Worm (Caenorhabditis elegans) whole organism, L4 larva: ENCODE results near the gene ZK637.4.

Experiments used
- D1046.2 ChIP-seq: fragments of 200-800 bp; sonication (Bioruptor generic); IDR thresholded peaks from 2 replicates; pipeline ENCODE4 v1.3.6; 2022; ENCODE audit warnings: missing genetic modification characterization, missing compliant biosample characterization
- F37D6.2 ChIP-seq: sonication (generic microtip); optimal IDR thresholded peaks from 2 replicates; lab custom pipeline; 2016; ENCODE audit warnings: mild to moderate bottlenecking, missing genetic modification characterization, missing compliant biosample characterization
- T20F7.1 ChIP-seq: fragments of 200-800 bp; sonication (Bioruptor generic); optimal IDR thresholded peaks from 2 replicates; lab custom pipeline; 2018; ENCODE audit warnings: mild to moderate bottlenecking, missing genetic modification characterization, missing compliant biosample characterization
- T26A8.4 ChIP-seq: fragments of 200-800 bp; sonication (Bioruptor generic); IDR thresholded peaks from 2 replicates; pipeline ENCODE4 v1.3.6; 2022; ENCODE audit warnings: missing genetic modification characterization, missing compliant biosample characterization
- Y5F2A.4 ChIP-seq: fragments of 200-800 bp; sonication (Bioruptor generic); optimal IDR thresholded peaks from 2 replicates; lab custom pipeline; 2018; ENCODE audit warnings: mild to moderate bottlenecking, missing genetic modification characterization, missing compliant biosample characterization
- Y75B8A.6 ChIP-seq: fragments of 200-800 bp; sonication (Bioruptor generic); IDR thresholded peaks from 2 replicates; pipeline ENCODE4 v1.3.6; 2022; ENCODE audit warnings: missing genetic modification reagents, missing genetic modification characterization, missing compliant biosample characterization
- ZK337.2 ChIP-seq: fragments of 200-800 bp; sonication (Bioruptor generic); IDR thresholded peaks from 2 replicates; pipeline ENCODE4 v1.3.6; 2022; ENCODE audit warnings: missing genetic modification reagents, missing genetic modification characterization, missing compliant biosample characterization
- attf-4 ChIP-seq: sonication (generic microtip); optimal IDR thresholded peaks from 3 replicates; lab custom pipeline; 2017; ENCODE audit warnings: missing biosample characterization, missing genetic modification characterization
- ceh-32 ChIP-seq: sonication (generic microtip); optimal IDR thresholded peaks from 2 replicates; lab custom pipeline; 2016; ENCODE audit warnings: mild to moderate bottlenecking, missing genetic modification characterization, missing compliant biosample characterization; ENCODE audit not compliant: poor library complexity
- ceh-62 ChIP-seq: sonication (generic microtip); optimal IDR thresholded peaks from 2 replicates; lab custom pipeline; 2017; ENCODE audit warnings: missing biosample characterization, missing genetic modification characterization
- ceh-82 ChIP-seq: sonication (generic microtip); optimal IDR thresholded peaks from 2 replicates; lab custom pipeline; 2017; ENCODE audit warnings: missing biosample characterization, missing genetic modification characterization
- cey-2 ChIP-seq: sonication (generic microtip); optimal IDR thresholded peaks from 3 replicates; lab custom pipeline; 2017; ENCODE audit warnings: missing genetic modification characterization, mild to moderate bottlenecking, missing compliant biosample characterization, antibody characterized with exemption, borderline replicate concordance; ENCODE audit not compliant: insufficient read depth
- daf-16 ChIP-seq, 3 experiments: sonication (generic microtip); optimal IDR thresholded peaks; 2 replicates each; lab custom pipeline; 2016 to 2017; ENCODE audit warnings: missing genetic modification characterization in 3 of 3, missing genetic modification reagents in 3 of 3, mild to moderate bottlenecking in 2 of 3, missing compliant biosample characterization in 2 of 3, missing biosample characterization in 1 of 3, moderate library complexity in 1 of 3
- daf-19 ChIP-seq: fragments of 200-800 bp; sonication (Bioruptor generic); conservative IDR thresholded peaks from 2 replicates; pipeline ENCODE4 v1.3.6; 2022; ENCODE audit warnings: missing genetic modification characterization, missing compliant biosample characterization
- dmd-9 ChIP-seq: fragments of 200-800 bp; sonication (Bioruptor generic); IDR thresholded peaks from 2 replicates; pipeline ENCODE4 v1.3.6; 2022; ENCODE audit warnings: missing genetic modification reagents, missing genetic modification characterization, missing compliant biosample characterization
- dpl-1 ChIP-seq: fragments of 150-350 bp; optimal IDR thresholded peaks from 2 replicates; lab custom pipeline; 2014; ENCODE audit warnings: missing biosample characterization, missing genetic modification reagents, missing genetic modification characterization
- egl-27 ChIP-seq: sonication (generic microtip); optimal IDR thresholded peaks from 3 replicates; lab custom pipeline; 2017; ENCODE audit warnings: missing biosample characterization, missing genetic modification reagents, missing genetic modification characterization
- fkh-10 ChIP-seq: fragments of 150-350 bp; optimal IDR thresholded peaks from 2 replicates; lab custom pipeline; 2014; ENCODE audit warnings: missing biosample characterization, missing genetic modification reagents, missing genetic modification characterization
- hif-1 ChIP-seq, 2 experiments: sonication (generic microtip); optimal IDR thresholded peaks; 2 replicates each; lab custom pipeline; 2016 to 2017; ENCODE audit warnings: missing compliant biosample characterization in 2 of 2, missing genetic modification characterization in 2 of 2, missing genetic modification reagents in 2 of 2, missing genotype in 2 of 2, mild to moderate bottlenecking in 1 of 2
- hmg-1.1 ChIP-seq: fragments of 200-800 bp; sonication (Bioruptor generic); IDR thresholded peaks from 2 replicates; pipeline ENCODE4 v1.3.6; 2022; ENCODE audit warnings: missing genetic modification reagents, missing genetic modification characterization, missing compliant biosample characterization
- lin-1 ChIP-seq: fragments of 200-800 bp; sonication (Bioruptor generic); IDR thresholded peaks from 2 replicates; pipeline ENCODE4 v1.3.6; 2022; ENCODE audit warnings: missing genetic modification reagents, missing genetic modification characterization, missing compliant biosample characterization
- lin-15B ChIP-seq: fragments of 150-350 bp; sonication (generic microtip); optimal IDR thresholded peaks from 3 replicates; lab custom pipeline; 2014; ENCODE audit warnings: missing biosample characterization, missing genetic modification characterization
- lin-29 ChIP-seq: fragments of 200-800 bp; sonication (Bioruptor generic); IDR thresholded peaks from 2 replicates; pipeline ENCODE4 v1.3.6; 2022; ENCODE audit warnings: missing genetic modification reagents, missing genetic modification characterization, missing compliant biosample characterization
- lin-38 ChIP-seq: fragments of 200-800 bp; sonication (Bioruptor generic); IDR thresholded peaks from 2 replicates; pipeline ENCODE4 v1.3.6; 2022; ENCODE audit warnings: missing genetic modification reagents, missing genetic modification characterization, missing compliant biosample characterization
- lir-3 ChIP-seq: sonication (generic microtip); optimal IDR thresholded peaks from 2 replicates; lab custom pipeline; 2016; ENCODE audit warnings: mild to moderate bottlenecking, missing genetic modification characterization, missing compliant biosample characterization
- madf-5 ChIP-seq, 2 experiments: fragments of 200-800 bp; sonication (Bioruptor generic); IDR thresholded peaks; 2 replicates each; pipeline ENCODE4 v1.3.6; 2022; ENCODE audit warnings: missing compliant biosample characterization in 2 of 2, missing genetic modification characterization in 2 of 2
- madf-9 ChIP-seq: fragments of 200-800 bp; sonication (Bioruptor generic); conservative IDR thresholded peaks from 2 replicates; pipeline ENCODE4 v1.3.6; 2022; ENCODE audit warnings: missing genetic modification reagents, missing genetic modification characterization, missing compliant biosample characterization
- mdt-29 ChIP-seq: fragments of 200-800 bp; sonication (Bioruptor generic); IDR thresholded peaks from 2 replicates; pipeline ENCODE4 v1.3.6; 2022; ENCODE audit warnings: missing genetic modification reagents, missing genetic modification characterization, missing compliant biosample characterization
- mxl-3 ChIP-seq: fragments of 200-800 bp; sonication (Bioruptor generic); optimal IDR thresholded peaks from 2 replicates; lab custom pipeline; 2018; ENCODE audit warnings: mild to moderate bottlenecking, missing genetic modification characterization, missing compliant biosample characterization
- nhr-10 ChIP-seq: fragments of 150-350 bp; optimal IDR thresholded peaks from 2 replicates; lab custom pipeline; 2014; ENCODE audit warnings: missing biosample characterization, missing genetic modification characterization
- nhr-111 ChIP-seq: fragments of 200-800 bp; sonication (Bioruptor generic); optimal IDR thresholded peaks from 2 replicates; lab custom pipeline; 2018; ENCODE audit warnings: mild to moderate bottlenecking, missing genetic modification characterization, missing compliant biosample characterization
- nhr-237 ChIP-seq: sonication (generic microtip); optimal IDR thresholded peaks from 2 replicates; lab custom pipeline; 2017; ENCODE audit warnings: missing biosample characterization, missing genetic modification characterization
- nhr-25 ChIP-seq: sonication (generic microtip); optimal IDR thresholded peaks from 2 replicates; lab custom pipeline; 2017; ENCODE audit warnings: missing genetic modification characterization, mild to moderate bottlenecking, missing compliant biosample characterization, antibody characterized with exemption, moderate library complexity, borderline replicate concordance; ENCODE audit not compliant: insufficient read depth
- nhr-41 ChIP-seq: fragments of 200-800 bp; sonication (Bioruptor generic); IDR thresholded peaks from 2 replicates; pipeline ENCODE4 v1.3.6; 2022; ENCODE audit warnings: missing genetic modification reagents, missing genetic modification characterization, missing compliant biosample characterization
- nhr-6 ChIP-seq: fragments of 150-350 bp; optimal IDR thresholded peaks from 2 replicates; lab custom pipeline; 2014; ENCODE audit warnings: missing biosample characterization, missing genetic modification characterization
- nhr-77 ChIP-seq: fragments of 150-350 bp; optimal IDR thresholded peaks from 2 replicates; lab custom pipeline; 2014; ENCODE audit warnings: missing biosample characterization, missing genetic modification characterization
- php-3 ChIP-seq: fragments of 200-800 bp; sonication (Bioruptor generic); IDR thresholded peaks from 2 replicates; pipeline ENCODE4 v1.3.6; 2022; ENCODE audit warnings: missing genetic modification reagents, missing genetic modification characterization, missing compliant biosample characterization
- sdz-12 ChIP-seq: fragments of 200-800 bp; sonication (Bioruptor generic); optimal IDR thresholded peaks from 2 replicates; lab custom pipeline; 2018; ENCODE audit warnings: mild to moderate bottlenecking, missing genetic modification characterization, missing compliant biosample characterization
- skn-1 ChIP-seq: fragments of 150-350 bp; optimal IDR thresholded peaks from 2 replicates; lab custom pipeline; 2014; ENCODE audit warnings: missing biosample characterization, missing genetic modification characterization
- snpc-1.2 ChIP-seq: fragments of 200-800 bp; sonication (Bioruptor generic); IDR thresholded peaks from 2 replicates; pipeline ENCODE4 v1.3.6; 2022; ENCODE audit warnings: missing genetic modification reagents, missing genetic modification characterization, missing compliant biosample characterization
- spr-3 ChIP-seq: fragments of 200-800 bp; sonication (Bioruptor generic); optimal IDR thresholded peaks from 2 replicates; lab custom pipeline; 2018; ENCODE audit warnings: mild to moderate bottlenecking, missing genetic modification characterization, missing compliant biosample characterization
- tag-97 ChIP-seq: fragments of 200-800 bp; sonication (Bioruptor generic); IDR thresholded peaks from 2 replicates; pipeline ENCODE4 v1.3.6; 2022; ENCODE audit warnings: missing genetic modification characterization, missing compliant biosample characterization
- tra-1 ChIP-seq: fragments of 200-800 bp; sonication (Bioruptor generic); IDR thresholded peaks from 2 replicates; pipeline ENCODE4 v1.3.6; 2022; ENCODE audit warnings: missing genetic modification reagents, missing genetic modification characterization, missing compliant biosample characterization
- unc-130 ChIP-seq: sonication (generic microtip); optimal IDR thresholded peaks from 2 replicates; lab custom pipeline; 2016; ENCODE audit warnings: missing genetic modification reagents, missing genetic modification characterization, missing compliant biosample characterization
- unc-62 ChIP-seq, 3 experiments: fragments of 150-350 bp in 1 of 3; sonication (generic microtip); optimal IDR thresholded peaks in 2 of 3; peaks in 1 of 3; 1 replicate in 1 of 3; 2 replicates in 2 of 3; lab custom pipeline; 2014 to 2017; ENCODE audit warnings: missing biosample characterization in 3 of 3, missing genetic modification characterization in 3 of 3, missing genetic modification reagents in 3 of 3, missing genotype in 1 of 3
- ztf-11 ChIP-seq: fragments of 150-350 bp; optimal IDR thresholded peaks from 2 replicates; lab custom pipeline; 2014; ENCODE audit warnings: missing biosample characterization, missing genetic modification characterization

ZK637.4 gene

DNA sequence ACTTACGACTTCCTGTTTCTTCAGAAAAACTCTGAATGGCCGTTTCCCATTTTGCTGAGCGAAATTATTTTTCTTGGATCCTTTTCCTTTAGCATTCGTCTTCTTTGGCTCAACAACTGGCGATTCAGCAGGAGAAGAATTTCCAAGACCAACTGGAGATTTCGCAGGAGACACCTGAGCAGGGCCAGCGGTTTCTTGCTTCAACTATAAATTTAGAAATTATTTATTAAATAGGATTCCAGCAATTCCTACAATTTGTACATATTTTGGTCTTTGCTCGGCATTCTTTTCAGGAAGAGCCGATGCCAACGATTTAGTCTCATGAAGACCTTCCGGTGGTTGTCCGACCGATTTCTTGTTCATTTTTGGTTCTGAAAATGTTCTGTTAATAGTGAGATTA, 44.1 kb upstream of the ZK637.4 start, which contains the start of gene F44E2.8:
Gene F44E2.8, minus strand, starts transcription at position 371 of the 400 bp plus-strand sequence.
- TF ChIP-seq Y75B8A.6 (no peak), lin-38 (GFP tag; lab: Robert Waterston, UW) (peak; percentile 52), daf-16 (GFP tag; optimal IDR thresholded peaks at IDR 0.05; lab: Kevin White, UChicago) (no peak), daf-16 (tag; optimal IDR thresholded peaks at IDR 0.05; lab: Kevin White, UChicago) (peak; percentile 8), T26A8.4 (GFP tag; lab: Robert Waterston, UW) (0 out of 2 replicates have a peak, but pooled peaks have one; percentile 29), sdz-12 (no peak), unc-62 (GFP tag; optimal IDR thresholded peaks at IDR 0.05 in 1 of 2; lab: Kevin White, UChicago) (peak in 1 of 2 experiments; percentile 23), unc-62 (tag; optimal IDR thresholded peaks at IDR 0.05; lab: Kevin White, UChicago) (no peak)

DNA sequence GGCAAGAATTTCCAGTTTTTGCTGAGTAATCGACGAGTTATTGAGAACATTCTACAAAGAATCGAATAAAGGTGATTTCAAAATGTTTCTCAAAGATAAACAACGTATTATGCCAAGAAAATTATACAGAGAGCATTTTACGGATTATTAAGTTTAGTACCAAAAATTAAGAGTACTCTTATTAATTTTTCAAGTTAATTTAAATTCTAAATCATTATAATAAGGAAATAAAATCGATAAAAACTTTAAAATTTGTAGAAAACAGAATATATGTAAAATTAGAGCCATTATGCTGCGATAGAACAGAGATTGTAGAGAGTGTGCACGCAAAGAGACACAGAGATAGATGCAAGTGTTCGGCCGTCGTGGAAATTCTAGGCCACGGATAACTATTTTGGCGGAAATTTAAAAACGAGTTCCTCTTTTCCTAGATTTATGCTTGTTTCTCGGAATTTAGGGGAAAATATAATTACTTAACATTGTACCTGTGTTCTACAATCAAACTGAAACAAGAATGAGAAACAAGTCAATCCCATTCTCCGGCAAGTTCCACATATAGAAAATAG, 43.0 kb upstream of the ZK637.4 start, which contains the start of gene F44E2.9:
Gene F44E2.9, minus strand, starts transcription at position 51 of the 566 bp plus-strand sequence.
- no peak for TF ChIP-seq lin-29 (GFP tag; lab: Robert Waterston, UW)
- TF ChIP-seq ceh-82, result no peak
- no peak for TF ChIP-seq F37D6.2 (tag; lab: Kevin White, UChicago)
- TF ChIP-seq sdz-12, result no peak
- no peak for TF ChIP-seq spr-3 (GFP tag; lab: Kevin White, UChicago)
- no peak for TF ChIP-seq T20F7.1
- peak; percentile 47 for TF ChIP-seq nhr-6 (tag; lab: Kevin White, UChicago)
- no peak for TF ChIP-seq attf-4 (tag; lab: Kevin White, UChicago)
- TF ChIP-seq D1046.2, result no peak
- TF ChIP-seq nhr-25 (tag; lab: Kevin White, UChicago), result no peak
- peak; percentile 40; the same call in 1 of the 2 replicates for TF ChIP-seq ZK337.2 (GFP tag; lab: Robert Waterston, UW)
- TF ChIP-seq tra-1 (GFP tag; lab: Robert Waterston, UW), result 0 out of 2 replicates have a peak, but pooled peaks have one; percentile 27
- no peak for TF ChIP-seq snpc-1.2 (GFP tag; lab: Robert Waterston, UW)
- TF ChIP-seq php-3, result no peak
- TF ChIP-seq nhr-77 (tag; lab: Kevin White, UChicago), result no peak
- no peak for TF ChIP-seq unc-62 (GFP tag; optimal IDR thresholded peaks at IDR 0.05 in 1 of 2; lab: Kevin White, UChicago)
- no peak for TF ChIP-seq unc-62 (tag; optimal IDR thresholded peaks at IDR 0.05; lab: Kevin White, UChicago)
- TF ChIP-seq Y5F2A.4 (GFP tag; lab: Kevin White, UChicago), result no peak
- TF ChIP-seq nhr-111 (GFP tag; lab: Kevin White, UChicago), result no peak
- no peak for TF ChIP-seq nhr-237 (tag; lab: Kevin White, UChicago)
- TF ChIP-seq tag-97 (GFP tag; lab: Robert Waterston, UW), result 0 out of 2 replicates have a peak, but pooled peaks have one; percentile 27
- TF ChIP-seq madf-9, result no peak
- peak; percentile 92 for TF ChIP-seq dpl-1 (GFP tag; lab: Kevin White, UChicago)
- no peak for TF ChIP-seq lin-15B
- no peak for TF ChIP-seq dmd-9
- no peak for TF ChIP-seq ztf-11 (tag; lab: Kevin White, UChicago)
- no peak for TF ChIP-seq lir-3 (tag; lab: Kevin White, UChicago)
- TF ChIP-seq unc-130, result peak; percentile 81
- TF ChIP-seq nhr-10 (tag; lab: Kevin White, UChicago), result no peak
- no peak for TF ChIP-seq daf-19
- TF ChIP-seq mdt-29 (GFP tag; lab: Robert Waterston, UW), result no peak
- no peak for TF ChIP-seq Y75B8A.6
- TF ChIP-seq egl-27 (tag; lab: Kevin White, UChicago), result no peak
- no peak for TF ChIP-seq madf-5 (GFP tag; IDR thresholded peaks at IDR 0.05; lab: Robert Waterston, UW)
- TF ChIP-seq hif-1 (tag; optimal IDR thresholded peaks at IDR 0.05; lab: Kevin White, UChicago), result peak in 1 of 2 experiments; percentile 79
- no peak for TF ChIP-seq fkh-10
- TF ChIP-seq skn-1 (tag; lab: Kevin White, UChicago), result no peak
- no peak for TF ChIP-seq ceh-32 (tag; lab: Kevin White, UChicago)
- no peak for TF ChIP-seq nhr-41 (GFP tag; lab: Robert Waterston, UW)
- TF ChIP-seq hmg-1.1, result peak; percentile 65
- peak; percentile 13 for TF ChIP-seq mxl-3 (GFP tag; lab: Kevin White, UChicago)
- TF ChIP-seq cey-2 (tag; lab: Kevin White, UChicago), result no peak
- no peak for TF ChIP-seq lin-1
- TF ChIP-seq ceh-62 (tag; lab: Kevin White, UChicago), result no peak
